Fruit fly (Drosophila melanogaster): ENCODE results near the gene Cpr72Ea.

dm6 chr3L:16339463-16339862 is 22.9 kb upstream of the Cpr72Ea start:
- TF ChIP-seq tai (GFP tag; optimal IDR thresholded peaks at IDR 0.05): no peak
- TF ChIP-seq rgr (GFP tag; optimal IDR thresholded peaks at IDR 0.05): no peak
- no peak for TF ChIP-seq fru (GFP tag; optimal IDR thresholded peaks at IDR 0.05)
- no peak for TF ChIP-seq jim (GFP tag; optimal IDR thresholded peaks at IDR 0.05)
- TF ChIP-seq dsf (GFP tag; optimal IDR thresholded peaks at IDR 0.05; ENCODE audit: borderline replicate concordance): no peak
